Fruit fly (Drosophila melanogaster) Kc167 (cell line): ENCODE data around the gene Cpr67Fa1.

Source experiments
- Sin3A ChIP-seq: fragments of >200 bp; optimal IDR thresholded peaks from 2 replicates; lab custom pipeline; 2018; ENCODE audit warnings: missing external identifiers
- h ChIP-seq: fragments of >200 bp; optimal IDR thresholded peaks from 3 replicates; lab custom pipeline; 2018; ENCODE audit warnings: missing external identifiers
- insv ChIP-seq: fragments of >200 bp; optimal IDR thresholded peaks from 3 replicates; lab custom pipeline; 2018; ENCODE audit warnings: missing external identifiers

DNA sequence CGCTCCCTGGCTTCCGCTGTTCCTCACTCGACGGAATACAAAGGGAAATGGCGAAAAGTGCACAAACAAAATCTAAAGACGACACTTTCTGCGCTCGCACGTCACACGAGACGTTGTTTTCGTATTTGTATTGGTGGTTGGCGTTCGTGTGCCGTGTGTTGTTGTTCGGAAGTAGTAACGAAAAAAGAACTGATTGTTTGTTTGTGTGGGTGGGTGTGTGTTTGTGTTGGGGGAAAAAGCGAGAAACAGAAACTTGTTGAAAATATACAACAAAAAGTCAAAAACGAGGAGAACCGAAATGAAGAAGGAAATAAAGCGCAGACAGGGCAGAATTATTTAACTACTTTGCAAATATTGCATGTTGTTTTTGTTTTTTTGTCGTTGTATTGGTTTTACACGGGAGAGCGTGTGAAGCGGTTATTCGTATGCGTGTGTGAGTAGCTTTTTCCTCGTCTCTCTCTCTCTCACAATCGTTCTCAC is 8.5 kb downstream of the Cpr67Fa1 start:
- TF ChIP-seq insv (lab: Kevin White, UChicago) (no peak), h (lab: Kevin White, UChicago) (no peak), Sin3A (lab: Kevin White, UChicago) (no peak)
